Worm (Caenorhabditis elegans) whole organism, mixed stage, embryonic: ENCODE measurements around the gene B0034.1.

Experiments
- bed-3 ChIP-seq: fragments of 200-800 bp; sonication (Bioruptor generic); optimal IDR thresholded peaks from 3 replicates; lab custom pipeline; 2018; ENCODE audit warnings: mild to moderate bottlenecking, missing genetic modification characterization, moderate library complexity, missing compliant biosample characterization
- blmp-1 ChIP-seq: fragments of 150-350 bp; optimal IDR thresholded peaks from 2 replicates; lab custom pipeline; 2014; ENCODE audit warnings: missing biosample characterization, missing genetic modification characterization
- ceh-39 ChIP-seq: fragments of 150-350 bp; optimal IDR thresholded peaks from 2 replicates; lab custom pipeline; 2014; ENCODE audit warnings: missing biosample characterization, missing genetic modification characterization
- ceh-43 ChIP-seq: fragments of 200-800 bp; sonication (Bioruptor generic); optimal IDR thresholded peaks from 2 replicates; lab custom pipeline; 2018; ENCODE audit warnings: mild to moderate bottlenecking, missing genetic modification characterization, moderate library complexity, missing compliant biosample characterization
- ceh-83 ChIP-seq: fragments of 200-800 bp; sonication (Bioruptor generic); optimal IDR thresholded peaks from 2 replicates; lab custom pipeline; 2018; ENCODE audit warnings: mild to moderate bottlenecking, missing genetic modification characterization, missing compliant biosample characterization
- ces-1 ChIP-seq: fragments of 150-350 bp; optimal IDR thresholded peaks from 2 replicates; lab custom pipeline; 2014; ENCODE audit warnings: missing biosample characterization, missing genetic modification reagents, missing genetic modification characterization
- cnd-1 ChIP-seq: fragments of 200-800 bp; sonication (Bioruptor generic); optimal IDR thresholded peaks from 2 replicates; lab custom pipeline; 2018; ENCODE audit warnings: mild to moderate bottlenecking, missing genetic modification characterization, missing compliant biosample characterization
- elt-3 ChIP-seq: fragments of 150-350 bp; optimal IDR thresholded peaks from 2 replicates; lab custom pipeline; 2014; ENCODE audit warnings: missing biosample characterization, missing genetic modification characterization
- flh-1 ChIP-seq: fragments of 200-800 bp; sonication (Bioruptor generic); optimal IDR thresholded peaks from 2 replicates; lab custom pipeline; 2018; ENCODE audit warnings: mild to moderate bottlenecking, missing genetic modification characterization, moderate library complexity, missing compliant biosample characterization
- ham-2 ChIP-seq: fragments of 200-800 bp; sonication (Bioruptor generic); optimal IDR thresholded peaks from 2 replicates; lab custom pipeline; 2018; ENCODE audit warnings: mild to moderate bottlenecking, missing genetic modification characterization, missing compliant biosample characterization
- hlh-1 ChIP-seq: fragments of 150-350 bp; optimal IDR thresholded peaks from 2 replicates; lab custom pipeline; 2014; ENCODE audit warnings: missing biosample characterization, missing genetic modification reagents, missing genetic modification characterization
- lin-13 ChIP-seq: fragments of 150-350 bp; optimal IDR thresholded peaks from 2 replicates; lab custom pipeline; 2014; ENCODE audit warnings: missing biosample characterization, missing genetic modification characterization
- lsy-2 ChIP-seq: fragments of 150-350 bp; optimal IDR thresholded peaks from 2 replicates; lab custom pipeline; 2014; ENCODE audit warnings: missing biosample characterization, missing genetic modification characterization
- mab-5 ChIP-seq: fragments of 150-350 bp; optimal IDR thresholded peaks from 2 replicates; lab custom pipeline; 2014; ENCODE audit warnings: missing biosample characterization, missing genetic modification characterization
- mep-1 ChIP-seq: fragments of 150-350 bp; optimal IDR thresholded peaks from 2 replicates; lab custom pipeline; 2017; ENCODE audit warnings: missing biosample characterization, missing genetic modification reagents, missing genetic modification characterization, inconsistent platforms
- nhr-12 ChIP-seq: fragments of 150-350 bp; optimal IDR thresholded peaks from 2 replicates; lab custom pipeline; 2014; ENCODE audit warnings: missing biosample characterization, missing genetic modification characterization
- nhr-2 ChIP-seq: fragments of 150-350 bp; optimal IDR thresholded peaks from 2 replicates; lab custom pipeline; 2014; ENCODE audit warnings: missing biosample characterization, missing genetic modification characterization
- nhr-237 ChIP-seq: fragments of 150-350 bp; optimal IDR thresholded peaks from 2 replicates; lab custom pipeline; 2014; ENCODE audit warnings: missing biosample characterization, missing genetic modification characterization
- nhr-76 ChIP-seq: sonication (generic microtip); optimal IDR thresholded peaks from 2 replicates; lab custom pipeline; 2017; ENCODE audit warnings: missing biosample characterization, missing genetic modification characterization
- pha-4 ChIP-seq: fragments of 150-350 bp; optimal IDR thresholded peaks from 2 replicates; lab custom pipeline; 2018; ENCODE audit warnings: missing biosample characterization, missing genetic modification reagents, missing genetic modification characterization
- sem-2 ChIP-seq: fragments of 200-800 bp; sonication (Bioruptor generic); optimal IDR thresholded peaks from 2 replicates; lab custom pipeline; 2018; ENCODE audit warnings: mild to moderate bottlenecking, missing genetic modification characterization, missing compliant biosample characterization
- snpc-4 ChIP-seq: fragments of 150-350 bp; optimal IDR thresholded peaks from 2 replicates; lab custom pipeline; 2014; ENCODE audit warnings: missing biosample characterization, missing genetic modification characterization
- sptf-1 ChIP-seq: sonication (generic microtip); optimal IDR thresholded peaks from 2 replicates; lab custom pipeline; 2017; ENCODE audit warnings: mild to moderate bottlenecking, missing genetic modification characterization, moderate library complexity, missing compliant biosample characterization
- tbx-8 ChIP-seq: fragments of 200-800 bp; sonication (Bioruptor generic); optimal IDR thresholded peaks from 2 replicates; lab custom pipeline; 2018; ENCODE audit warnings: mild to moderate bottlenecking, missing genetic modification characterization, moderate library complexity, missing compliant biosample characterization
- unc-120 ChIP-seq: sonication (generic microtip); optimal IDR thresholded peaks from 2 replicates; lab custom pipeline; 2017; ENCODE audit warnings: missing genetic modification characterization, missing compliant biosample characterization; ENCODE audit not compliant: poor library complexity, severe bottlenecking
- unc-39 ChIP-seq: fragments of 150-350 bp; optimal IDR thresholded peaks from 2 replicates; lab custom pipeline; 2014; ENCODE audit warnings: missing biosample characterization, missing genetic modification characterization
- unc-62 ChIP-seq: fragments of 150-350 bp; optimal IDR thresholded peaks from 2 replicates; lab custom pipeline; 2014; ENCODE audit warnings: missing biosample characterization, missing genetic modification reagents, missing genetic modification characterization
- zip-8 ChIP-seq: fragments of 150-350 bp; optimal IDR thresholded peaks from 2 replicates; lab custom pipeline; 2014; ENCODE audit warnings: missing biosample characterization, missing genetic modification characterization
- ztf-11 ChIP-seq: fragments of 150-350 bp; optimal IDR thresholded peaks from 2 replicates; lab custom pipeline; 2014; ENCODE audit warnings: missing biosample characterization, missing genetic modification characterization

B0034.1 gene

ce11 chrII:5936009-5936408 lies 32.1 kb upstream of the B0034.1 start:
- TF ChIP-seq unc-62 (no peak), snpc-4 (tag; lab: Kevin White, UChicago) (no peak), lin-13 (tag; lab: Kevin White, UChicago) (no peak), nhr-237 (tag; lab: Kevin White, UChicago) (no peak), cnd-1 (no peak), sptf-1 (no peak), pha-4 (tag; lab: Kevin White, UChicago) (no peak), nhr-12 (tag; lab: Kevin White, UChicago) (no peak), ham-2 (no peak), tbx-8 (GFP tag; lab: Kevin White, UChicago) (no peak), bed-3 (GFP tag; lab: Kevin White, UChicago) (no peak), ztf-11 (tag; lab: Kevin White, UChicago) (no peak), mab-5 (tag; lab: Kevin White, UChicago) (no peak), lsy-2 (tag; lab: Kevin White, UChicago) (no peak), ceh-43 (GFP tag; lab: Kevin White, UChicago) (no peak), ces-1 (GFP tag; lab: Kevin White, UChicago) (no peak), unc-39 (tag; lab: Kevin White, UChicago) (no peak), mep-1 (tag; lab: Kevin White, UChicago) (no peak)
- TF ChIP-seq, all 35 proteins: peak for 0

ce11 chrII:5940815-5941214 lies 27.3 kb upstream of the B0034.1 start, which contains the start of gene F28B12.6:
Gene F28B12.6, plus strand, starts transcription at chrII:5940863.
- TF ChIP-seq nhr-237 (tag; lab: Kevin White, UChicago): no peak
- no peak for TF ChIP-seq flh-1 (GFP tag; lab: Kevin White, UChicago)
- no peak for TF ChIP-seq pha-4 (tag; lab: Kevin White, UChicago)
- no peak for TF ChIP-seq ceh-43 (GFP tag; lab: Kevin White, UChicago)

ce11 chrII:5942593-5942992 lies 25.5 kb upstream of the B0034.1 start, which contains the start of gene F28B12.1:
Gene F28B12.1, plus strand, starts transcription at chrII:5942927.
- TF ChIP-seq hlh-1 (tag; lab: Kevin White, UChicago) (no peak), sptf-1 (no peak), ham-2 (no peak)
- TF ChIP-seq, all 35 proteins: peak for 0

- TF ChIP-seq sem-2 (GFP tag; lab: Kevin White, UChicago) (no peak), elt-3 (no peak), ceh-83 (GFP tag; lab: Kevin White, UChicago) (no peak), unc-39 (tag; lab: Kevin White, UChicago) (no peak), lin-13 (tag; lab: Kevin White, UChicago) (no peak), zip-8 (no peak), ceh-39 (tag; lab: Kevin White, UChicago) (no peak), ztf-11 (tag; lab: Kevin White, UChicago) (no peak)
Observed at ce11 chrII:5944268-5944667, 23.9 kb upstream of the B0034.1 start, which contains the start of gene B0034.2. Gene B0034.2, minus strand, starts transcription at chrII:5944368.

DNA sequence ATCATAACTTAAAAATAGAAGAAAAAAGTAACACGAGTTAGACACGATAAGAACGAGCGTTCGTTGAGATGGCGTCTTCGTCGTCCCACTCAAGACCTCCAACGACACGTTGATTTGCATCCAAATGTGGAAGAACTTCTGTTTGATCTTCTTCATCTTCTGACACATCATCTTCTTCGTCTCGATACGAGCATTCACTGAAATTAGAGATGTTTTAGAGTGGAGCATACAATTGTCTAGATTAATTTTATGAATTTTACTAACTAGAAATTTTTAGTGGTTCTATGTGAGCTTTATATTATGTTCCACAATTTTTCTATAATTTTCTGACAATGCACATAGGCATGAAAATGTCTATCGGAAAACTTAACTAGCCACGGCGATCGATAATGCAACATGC lies 22.3 kb upstream of the B0034.1 start:
- TF ChIP-seq nhr-2 (tag; lab: Kevin White, UChicago): no peak
- TF ChIP-seq mep-1 (tag; lab: Kevin White, UChicago): no peak
- no peak for TF ChIP-seq tbx-8 (GFP tag; lab: Kevin White, UChicago)
- no peak for TF ChIP-seq zip-8
- no peak for TF ChIP-seq ztf-11 (tag; lab: Kevin White, UChicago)
- no peak for TF ChIP-seq nhr-237 (tag; lab: Kevin White, UChicago)
- TF ChIP-seq mab-5 (tag; lab: Kevin White, UChicago): no peak
- TF ChIP-seq, all 35 proteins: peak for 0

ce11 chrII:5946438-5946837 lies 21.7 kb upstream of the B0034.1 start:
- no peak for TF ChIP-seq bed-3 (GFP tag; lab: Kevin White, UChicago)
- no peak for TF ChIP-seq unc-120
- TF ChIP-seq nhr-76 (tag; lab: Kevin White, UChicago): no peak
- TF ChIP-seq sptf-1: no peak
- no peak for TF ChIP-seq ceh-39 (tag; lab: Kevin White, UChicago)
- no peak for TF ChIP-seq ceh-43 (GFP tag; lab: Kevin White, UChicago)

ce11 chrII:5948681-5949080 lies 19.5 kb upstream of the B0034.1 start:
- TF ChIP-seq elt-3 (no peak), ztf-11 (tag; lab: Kevin White, UChicago) (no peak), blmp-1 (tag; lab: Kevin White, UChicago) (no peak), unc-39 (tag; lab: Kevin White, UChicago) (no peak), lsy-2 (tag; lab: Kevin White, UChicago) (no peak), hlh-1 (tag; lab: Kevin White, UChicago) (no peak)
- TF ChIP-seq, all 35 proteins: peak for 0
